Worm (Caenorhabditis elegans): ENCODE measurements around the gene nlp-7.

ce11 chrX:8612278-8612677, 19.3 kb downstream of the nlp-7 start:
- TF ChIP-seq mdl-1 (tag; optimal IDR thresholded peaks at IDR 0.05) (no peak), skn-1 (tag; optimal IDR thresholded peaks at IDR 0.05) (no peak), lin-13 (GFP tag; optimal IDR thresholded peaks at IDR 0.05) (no peak), mep-1 (tag; optimal IDR thresholded peaks at IDR 0.05) (no peak), mxl-2 (GFP tag; conservative IDR thresholded peaks at IDR 0.05) (no peak)
